Fruit fly (Drosophila melanogaster): ENCODE measurements around the gene CG5681.

Gene CG5681

DNA sequence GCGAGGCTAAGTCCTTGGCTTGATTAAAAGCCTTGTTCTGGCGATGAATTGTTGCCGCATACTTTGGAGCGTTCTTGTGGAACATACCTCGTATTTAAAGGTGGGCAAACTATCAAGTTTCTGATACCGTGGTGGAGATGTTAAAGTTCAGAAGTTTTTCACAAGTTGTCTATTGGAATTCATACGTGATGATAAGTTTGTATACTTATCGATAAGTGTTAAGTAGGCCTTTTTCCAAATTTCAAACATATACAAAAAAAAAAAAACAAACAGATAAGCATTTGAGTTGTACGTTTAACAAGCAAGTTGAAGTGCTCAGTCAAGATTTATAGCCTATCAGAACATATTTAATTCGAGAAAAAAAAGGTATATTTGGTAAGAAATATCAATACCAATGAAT is at the start of gene CG5681:
TSS of gene CG5681 (plus strand) at position 301 of the 400 bp plus-strand sequence.
- TF ChIP-seq Ets65A (GFP tag) (peak; percentile 79), CG6254 (GFP tag; optimal IDR thresholded peaks at IDR 0.05) (no peak)

DNA sequence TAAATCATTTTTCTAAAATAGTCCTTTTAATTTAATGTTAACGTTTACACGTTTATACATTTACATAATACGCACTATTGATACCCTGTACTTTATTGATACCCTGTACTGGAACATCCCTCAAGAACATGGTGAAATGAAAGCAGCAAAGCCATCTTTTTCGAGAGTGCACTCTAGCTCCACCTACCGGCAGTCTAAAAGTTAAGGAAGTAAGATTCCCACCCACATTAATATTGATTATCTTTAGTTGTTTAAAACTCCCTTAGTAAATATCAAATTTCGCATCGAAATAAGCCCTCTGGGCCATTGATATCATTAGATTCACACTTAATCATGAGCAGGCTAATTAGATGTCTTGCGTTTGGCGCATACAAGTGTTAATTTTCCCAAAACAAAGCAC is 27.9 kb upstream of the CG5681 start:
- peak; percentile 73 for TF ChIP-seq CTCF (GFP tag; optimal IDR thresholded peaks at IDR 0.05)
- no peak for TF ChIP-seq knrl (GFP tag; IDR thresholded peaks at IDR 0.05; ENCODE audit: partially characterized antibody)

DNA sequence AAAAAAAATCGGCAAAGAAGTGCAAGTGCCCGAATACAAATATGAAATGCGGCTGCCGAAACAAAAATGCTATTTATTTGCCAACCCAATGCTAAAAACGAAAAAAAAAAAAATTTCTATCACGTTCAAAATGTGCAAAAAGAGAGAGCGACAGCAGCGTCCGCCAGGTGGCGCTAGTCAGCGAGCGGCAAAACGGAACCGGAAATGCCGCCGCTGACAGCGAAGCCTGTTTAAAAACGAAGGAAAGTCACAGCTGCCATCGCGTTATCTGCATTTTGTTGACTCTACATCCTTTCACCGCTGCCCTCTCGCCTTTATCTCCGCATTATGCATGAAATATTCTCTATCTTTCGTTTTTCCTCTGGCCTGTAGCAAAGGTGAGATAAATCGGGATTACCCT is 26.0 kb upstream of the CG5681 start:
- TF ChIP-seq CG2889 (GFP tag; IDR thresholded peaks at IDR 0.05) (0 out of 3 replicates have a peak, but pooled peaks have one; percentile 37), CG6272 (GFP tag; IDR thresholded peaks at IDR 0.05) (0 out of 2 replicates have a peak, but pooled peaks have one; percentile 17), CTCF (GFP tag; optimal IDR thresholded peaks at IDR 0.05) (peak; percentile 83), Rx (GFP tag; IDR thresholded peaks at IDR 0.05) (0 out of 2 replicates have a peak, but pooled peaks have one; percentile 23), CG7271 (tag; optimal IDR thresholded peaks at IDR 0.05) (peak; percentile 79), Neu2 (GFP tag; optimal IDR thresholded peaks at IDR 0.05; ENCODE audit: borderline replicate concordance) (no peak), gcm2 (GFP tag; optimal IDR thresholded peaks at IDR 0.05) (no peak), pum (GFP tag; optimal IDR thresholded peaks at IDR 0.05) (no peak), prd (optimal IDR thresholded peaks at IDR 0.05) (no peak), prd (GFP tag; IDR thresholded peaks at IDR 0.05) (peak; percentile 36; the same call in 1 of the 3 replicates), Ets97D (GFP tag; optimal IDR thresholded peaks at IDR 0.05) (peak; percentile 69), zfh1 (GFP tag; IDR thresholded peaks at IDR 0.05) (0 out of 3 replicates have a peak, but pooled peaks have one; percentile 28), lov (optimal IDR thresholded peaks at IDR 0.05) (no peak), lov (GFP tag; IDR thresholded peaks at IDR 0.05) (0 out of 3 replicates have a peak, but pooled peaks have one; percentile 57), zen (tag; optimal IDR thresholded peaks at IDR 0.05) (peak; percentile 3), stwl (tag; optimal IDR thresholded peaks at IDR 0.05) (peak; percentile 39), tio (GFP tag; optimal IDR thresholded peaks at IDR 0.05) (peak; percentile 3), CG10959 (GFP tag; IDR thresholded peaks at IDR 0.05) (peak; percentile 32; the same call in 1 of the 2 replicates), Ets65A (GFP tag) (peak; percentile 76), CG31388 (GFP tag; optimal IDR thresholded peaks at IDR 0.05) (no peak)

DNA sequence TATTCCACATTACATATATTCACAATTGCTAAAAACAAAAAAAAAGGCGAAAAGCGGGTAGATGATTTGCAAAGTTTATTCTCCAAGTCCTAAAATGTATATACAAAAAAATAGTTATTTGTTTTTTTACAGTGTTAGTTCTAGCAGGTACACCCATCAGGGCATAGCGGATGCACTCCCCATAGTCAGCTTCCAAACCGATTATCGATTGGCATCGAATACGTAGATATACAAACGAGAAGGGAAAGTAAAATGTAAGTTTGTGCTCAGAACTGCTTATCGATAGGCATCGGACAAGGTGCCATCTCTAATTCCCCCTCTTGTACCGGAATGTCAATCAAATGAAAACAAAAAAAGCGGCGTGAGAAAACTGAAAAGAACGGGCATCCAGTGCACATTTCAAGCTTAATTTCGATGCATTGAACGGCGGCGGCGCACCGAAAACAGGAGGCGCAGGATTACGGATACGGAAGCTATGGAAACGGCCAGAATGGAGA is 23.1 kb upstream of the CG5681 start, which contains the start of gene CG5674:
TSS of gene CG5674 (plus strand) at position 309 of the 497 bp plus-strand sequence.
- TF ChIP-seq al (GFP tag; IDR thresholded peaks at IDR 0.05) = peak; percentile 48
- 0 out of 2 replicates have a peak, but pooled peaks have one; percentile 34 for TF ChIP-seq CG14667 (GFP tag; IDR thresholded peaks at IDR 0.05)
- TF ChIP-seq CG8944 (GFP tag; optimal IDR thresholded peaks at IDR 0.05) = peak; percentile 42
- peak; percentile 89 for TF ChIP-seq pzg (GFP tag; optimal IDR thresholded peaks at IDR 0.05)
- TF ChIP-seq CG7987 (GFP tag; optimal IDR thresholded peaks at IDR 0.05) = no peak
- TF ChIP-seq CG12391 (tag; optimal IDR thresholded peaks at IDR 0.05) = no peak
- TF ChIP-seq psq (GFP tag; optimal IDR thresholded peaks at IDR 0.05) = peak; percentile 19
- TF ChIP-seq eyg (GFP tag; optimal IDR thresholded peaks at IDR 0.05) = peak; percentile 39
- TF ChIP-seq CG34224 (GFP tag; IDR thresholded peaks at IDR 0.05; ENCODE audit: partially characterized antibody) = peak; percentile 80
- 0 out of 3 replicates have a peak, but pooled peaks have one; percentile 26 for TF ChIP-seq so (GFP tag; IDR thresholded peaks at IDR 0.05)
- TF ChIP-seq zfh1 (GFP tag; IDR thresholded peaks at IDR 0.05) = peak; percentile 66; the same call in 2 of the 3 replicates
- TF ChIP-seq CG3163 (GFP tag; optimal IDR thresholded peaks at IDR 0.05) = peak; percentile 58
- TF ChIP-seq HLH3B (GFP tag; IDR thresholded peaks at IDR 0.05) = 0 out of 2 replicates have a peak, but pooled peaks have one; percentile 8
- peak; percentile 82 for TF ChIP-seq Dbx (GFP tag; IDR thresholded peaks at IDR 0.05)
- peak; percentile 12 for TF ChIP-seq fd96Cb (tag; optimal IDR thresholded peaks at IDR 0.05)
- peak; percentile 68 for TF ChIP-seq Doc3 (GFP tag; IDR thresholded peaks at IDR 0.05; ENCODE audit: partially characterized antibody)
- TF ChIP-seq CG11093 (GFP tag; IDR thresholded peaks at IDR 0.05) = no peak
- peak; percentile 23 for TF ChIP-seq CG17186 (GFP tag; optimal IDR thresholded peaks at IDR 0.05)
- peak; percentile 3 for TF ChIP-seq pnt (GFP tag; optimal IDR thresholded peaks at IDR 0.05)
- peak; percentile 83 for TF ChIP-seq CG7963 (GFP tag; IDR thresholded peaks at IDR 0.05; ENCODE audit: partially characterized antibody)
- TF ChIP-seq Lhr (GFP tag; optimal IDR thresholded peaks at IDR 0.05) = peak; percentile 92
- peak; percentile 53; the same call in 1 of the 3 replicates for TF ChIP-seq CG2199 (GFP tag; IDR thresholded peaks at IDR 0.05)
- no peak for TF ChIP-seq en (GFP tag; optimal IDR thresholded peaks at IDR 0.05)
- TF ChIP-seq Nf-YB (GFP tag; optimal IDR thresholded peaks at IDR 0.05) = no peak
- TF ChIP-seq Hr51 (GFP tag; optimal IDR thresholded peaks at IDR 0.05) = peak in 1 of 2 experiments; percentile 47
